Fruit fly (Drosophila melanogaster) whole organism, prepupa: Measurements from ENCODE around the gene CG13711.

Source experiments
- Blimp-1 ChIP-seq: fragments of 200-800 bp; sonication (Bioruptor generic); optimal IDR thresholded peaks from 3 replicates; lab custom pipeline; 2017; ENCODE audit warnings: missing biosample characterization, missing genetic modification characterization, mild to moderate bottlenecking, moderate library complexity, missing genetic modification reagents
- CG10631 ChIP-seq: fragments of 200-800 bp; sonication (Bioruptor generic); optimal IDR thresholded peaks from 2 replicates; lab custom pipeline; 2016; ENCODE audit warnings: missing biosample characterization, missing genetic modification characterization
- CG10669 ChIP-seq: fragments of 200-800 bp; sonication (Bioruptor generic); optimal IDR thresholded peaks from 3 replicates; lab custom pipeline; 2018; ENCODE audit warnings: missing biosample characterization, mild to moderate bottlenecking, missing genetic modification characterization, moderate library complexity
- CG11294 ChIP-seq: fragments of 200-800 bp; sonication (Bioruptor generic); IDR thresholded peaks from 2 replicates; pipeline ENCODE4 v1.3.6; 2022; ENCODE audit warnings: missing biosample characterization, missing genetic modification characterization
- CG11762 ChIP-seq: fragments of 200-800 bp; sonication (Bioruptor generic); optimal IDR thresholded peaks from 3 replicates; lab custom pipeline; 2016; ENCODE audit warnings: missing biosample characterization, missing genetic modification characterization; ENCODE audit not compliant: insufficient read depth
- CG11902 ChIP-seq: fragments of 200-800 bp; sonication (Bioruptor generic); optimal IDR thresholded peaks from 3 replicates; lab custom pipeline; 2016; ENCODE audit warnings: missing biosample characterization, missing genetic modification characterization
- CG15336 ChIP-seq: fragments of 200-800 bp; sonication (Bioruptor generic); IDR thresholded peaks from 2 replicates; pipeline ENCODE4 v1.3.6; 2022; ENCODE audit warnings: missing biosample characterization, missing genetic modification characterization
- CG16779 ChIP-seq: fragments of 200-800 bp; sonication (Bioruptor generic); optimal IDR thresholded peaks from 3 replicates; lab custom pipeline; 2017; ENCODE audit warnings: missing biosample characterization, mild to moderate bottlenecking, missing genetic modification characterization
- CG3032 ChIP-seq: fragments of 200-800 bp; optimal IDR thresholded peaks from 2 replicates; lab custom pipeline; 2019; ENCODE audit warnings: missing biosample characterization, mild to moderate bottlenecking, missing genetic modification characterization, moderate library complexity
- CG31627 ChIP-seq: fragments of 200-800 bp; sonication (Bioruptor generic); optimal IDR thresholded peaks from 3 replicates; lab custom pipeline; 2016; ENCODE audit warnings: missing biosample characterization, missing genetic modification characterization
- CG32006 ChIP-seq: fragments of 200-800 bp; sonication (Bioruptor generic); optimal IDR thresholded peaks from 3 replicates; lab custom pipeline; 2017; ENCODE audit warnings: missing biosample characterization, mild to moderate bottlenecking, missing genetic modification characterization
- CG34406 ChIP-seq: fragments of 200-800 bp; sonication (Bioruptor generic); optimal IDR thresholded peaks from 3 replicates; lab custom pipeline; 2016; ENCODE audit warnings: missing biosample characterization, missing genetic modification characterization
- CG3919 ChIP-seq: fragments of 200-800 bp; sonication (Bioruptor generic); optimal IDR thresholded peaks from 3 replicates; lab custom pipeline; 2016; ENCODE audit warnings: missing biosample characterization, missing genetic modification characterization
- CG4318 ChIP-seq: fragments of 200-800 bp; sonication (Bioruptor generic); optimal IDR thresholded peaks from 3 replicates; lab custom pipeline; 2017; ENCODE audit warnings: missing biosample characterization, mild to moderate bottlenecking, missing genetic modification characterization
- CG6163 ChIP-seq: fragments of 200-800 bp; sonication (Bioruptor generic); IDR thresholded peaks from 3 replicates; pipeline ENCODE4 v1.3.6; 2022; ENCODE audit warnings: missing biosample characterization, missing genetic modification characterization
- CG6276 ChIP-seq: fragments of 200-800 bp; sonication (Bioruptor generic); optimal IDR thresholded peaks from 2 replicates; lab custom pipeline; 2017; ENCODE audit warnings: missing biosample characterization, mild to moderate bottlenecking, missing genetic modification characterization
- CG6792 ChIP-seq: fragments of 200-800 bp; sonication (Bioruptor generic); optimal IDR thresholded peaks from 3 replicates; lab custom pipeline; 2016; ENCODE audit warnings: missing biosample characterization, missing genetic modification characterization
- CG6854 ChIP-seq: fragments of 200-800 bp; sonication (Bioruptor generic); optimal IDR thresholded peaks from 2 replicates; lab custom pipeline; 2017; ENCODE audit warnings: missing biosample characterization, mild to moderate bottlenecking, missing genetic modification characterization
- CG8119 ChIP-seq: fragments of 200-800 bp; sonication (Bioruptor generic); IDR thresholded peaks from 3 replicates; pipeline ENCODE4 v1.3.6; 2022; ENCODE audit warnings: missing biosample characterization, missing genetic modification characterization
- CG8319 ChIP-seq: fragments of 200-800 bp; sonication (Bioruptor generic); optimal IDR thresholded peaks from 3 replicates; lab custom pipeline; 2016; ENCODE audit warnings: missing biosample characterization, missing genetic modification characterization
- CG8632 ChIP-seq: fragments of 200-800 bp; sonication (Bioruptor generic); optimal IDR thresholded peaks from 3 replicates; lab custom pipeline; 2016; ENCODE audit warnings: missing biosample characterization, missing genetic modification characterization
- CG9139 ChIP-seq: fragments of 200-800 bp; sonication (Bioruptor generic); optimal IDR thresholded peaks from 3 replicates; lab custom pipeline; 2017; ENCODE audit warnings: missing biosample characterization, mild to moderate bottlenecking, missing genetic modification characterization
- Eip75B ChIP-seq: fragments of 200-800 bp; sonication (Bioruptor generic); optimal IDR thresholded peaks from 3 replicates; lab custom pipeline; 2016; ENCODE audit warnings: missing biosample characterization, missing genetic modification characterization
- Eip78C ChIP-seq: fragments of 200-800 bp; sonication (Bioruptor generic); peaks from one replicate; lab custom pipeline; 2016; ENCODE audit warnings: missing biosample characterization, missing genetic modification characterization
- Eip93F ChIP-seq: fragments of 200-800 bp; sonication (Bioruptor generic); optimal IDR thresholded peaks from 2 replicates; lab custom pipeline; 2016; ENCODE audit warnings: missing biosample characterization, mild to moderate bottlenecking, missing genetic modification characterization
- Ets21C ChIP-seq: fragments of 200-800 bp; sonication (Bioruptor generic); optimal IDR thresholded peaks from 3 replicates; lab custom pipeline; 2016; ENCODE audit warnings: missing biosample characterization, missing genetic modification characterization
- Ets96B ChIP-seq: fragments of 200-800 bp; optimal IDR thresholded peaks from 2 replicates; lab custom pipeline; 2019; ENCODE audit warnings: missing biosample characterization, mild to moderate bottlenecking, missing genetic modification characterization, moderate library complexity
- Gug ChIP-seq: fragments of 200-800 bp; sonication (Bioruptor generic); IDR thresholded peaks from 2 replicates; pipeline ENCODE4 v1.3.6; 2022; ENCODE audit warnings: missing biosample characterization, missing genetic modification characterization
- Hr4 ChIP-seq: fragments of 200-800 bp; sonication (Bioruptor generic); optimal IDR thresholded peaks from 3 replicates; lab custom pipeline; 2016; ENCODE audit warnings: missing biosample characterization, missing genetic modification characterization
- Lpt ChIP-seq: fragments of 200-800 bp; sonication (Bioruptor generic); optimal IDR thresholded peaks from 3 replicates; lab custom pipeline; 2016; ENCODE audit warnings: missing biosample characterization, missing genetic modification characterization
- OdsH ChIP-seq: fragments of 200-800 bp; sonication (Bioruptor generic); optimal IDR thresholded peaks from 3 replicates; lab custom pipeline; 2016; ENCODE audit warnings: missing biosample characterization, missing genetic modification characterization
- Smox ChIP-seq: fragments of 200-800 bp; sonication (Bioruptor generic); optimal IDR thresholded peaks from 3 replicates; lab custom pipeline; 2016; ENCODE audit warnings: missing biosample characterization, missing genetic modification characterization
- Sox102F ChIP-seq: fragments of 200-800 bp; sonication (Bioruptor generic); optimal IDR thresholded peaks from 2 replicates; lab custom pipeline; 2016; ENCODE audit warnings: missing biosample characterization, mild to moderate bottlenecking, missing genetic modification characterization
- Sox15 ChIP-seq: fragments of 200-800 bp; sonication (Bioruptor generic); optimal IDR thresholded peaks from 3 replicates; lab custom pipeline; 2016; ENCODE audit warnings: missing biosample characterization, missing genetic modification characterization
- achi ChIP-seq: fragments of 200-800 bp; sonication (Bioruptor generic); optimal IDR thresholded peaks from 3 replicates; lab custom pipeline; 2016; ENCODE audit warnings: missing biosample characterization, missing genetic modification characterization
- acj6 ChIP-seq: fragments of 200-800 bp; sonication (Bioruptor generic); optimal IDR thresholded peaks from 3 replicates; lab custom pipeline; 2016; ENCODE audit warnings: missing biosample characterization, missing genetic modification characterization
- cyc ChIP-seq: fragments of 200-800 bp; sonication (Bioruptor generic); optimal IDR thresholded peaks from 3 replicates; lab custom pipeline; 2016; ENCODE audit warnings: missing biosample characterization, missing genetic modification characterization
- eg ChIP-seq: fragments of 200-800 bp; sonication (Bioruptor generic); IDR thresholded peaks from 3 replicates; pipeline ENCODE4 v1.3.6; 2022; ENCODE audit warnings: missing biosample characterization, missing genetic modification characterization
- esn ChIP-seq: fragments of 200-800 bp; sonication (Bioruptor generic); optimal IDR thresholded peaks from 2 replicates; lab custom pipeline; 2016; ENCODE audit warnings: missing biosample characterization, mild to moderate bottlenecking, missing genetic modification characterization, moderate library complexity
- fd59A ChIP-seq: fragments of 200-800 bp; sonication (Bioruptor generic); optimal IDR thresholded peaks from 2 replicates; lab custom pipeline; 2017; ENCODE audit warnings: missing biosample characterization, mild to moderate bottlenecking, missing genetic modification characterization, missing genetic modification reagents
- fkh ChIP-seq: fragments of 200-800 bp; sonication (Bioruptor generic); optimal IDR thresholded peaks from 3 replicates; lab custom pipeline; 2017; ENCODE audit warnings: missing biosample characterization, mild to moderate bottlenecking, missing genetic modification characterization, moderate library complexity
- lz ChIP-seq: fragments of 200-800 bp; sonication (Bioruptor generic); optimal IDR thresholded peaks from 3 replicates; lab custom pipeline; 2016; ENCODE audit warnings: missing biosample characterization, missing genetic modification characterization
- net ChIP-seq: fragments of 200-800 bp; sonication (Bioruptor generic); optimal IDR thresholded peaks from 3 replicates; lab custom pipeline; 2016; ENCODE audit warnings: missing biosample characterization, missing genetic modification characterization
- pdm3 ChIP-seq: fragments of 200-800 bp; sonication (Bioruptor generic); optimal IDR thresholded peaks from 3 replicates; lab custom pipeline; 2016; ENCODE audit warnings: missing biosample characterization, missing genetic modification characterization
- salr ChIP-seq, 2 experiments: fragments of 200-800 bp; sonication (Bioruptor generic); optimal IDR thresholded peaks; 3 replicates each; lab custom pipeline; 2016 to 2018; ENCODE audit warnings: missing biosample characterization in 2 of 2, missing genetic modification characterization in 2 of 2, mild to moderate bottlenecking in 1 of 2
- spab ChIP-seq: fragments of 200-800 bp; sonication (Bioruptor generic); optimal IDR thresholded peaks from 2 replicates; lab custom pipeline; 2017; ENCODE audit warnings: missing biosample characterization, mild to moderate bottlenecking, missing genetic modification characterization, missing genetic modification reagents
- ss ChIP-seq, 2 experiments: fragments of 200-800 bp; sonication (Bioruptor generic); optimal IDR thresholded peaks; 2 replicates in 1 of 2; 3 replicates in 1 of 2; lab custom pipeline; 2017 to 2018; ENCODE audit warnings: mild to moderate bottlenecking in 2 of 2, missing biosample characterization in 2 of 2, missing genetic modification characterization in 2 of 2, moderate library complexity in 1 of 2
- svp ChIP-seq: fragments of 200-800 bp; sonication (Bioruptor generic); peaks from one replicate; lab custom pipeline; 2016; ENCODE audit warnings: missing biosample characterization, missing genetic modification characterization
- topi ChIP-seq: fragments of 200-800 bp; sonication (Bioruptor generic); optimal IDR thresholded peaks from 3 replicates; lab custom pipeline; 2016; ENCODE audit warnings: missing biosample characterization, missing genetic modification characterization
- vri ChIP-seq: fragments of 200-800 bp; sonication (Bioruptor generic); optimal IDR thresholded peaks from 3 replicates; lab custom pipeline; 2016; ENCODE audit warnings: missing biosample characterization, mild to moderate bottlenecking, missing genetic modification characterization

Gene CG13711

DNA sequence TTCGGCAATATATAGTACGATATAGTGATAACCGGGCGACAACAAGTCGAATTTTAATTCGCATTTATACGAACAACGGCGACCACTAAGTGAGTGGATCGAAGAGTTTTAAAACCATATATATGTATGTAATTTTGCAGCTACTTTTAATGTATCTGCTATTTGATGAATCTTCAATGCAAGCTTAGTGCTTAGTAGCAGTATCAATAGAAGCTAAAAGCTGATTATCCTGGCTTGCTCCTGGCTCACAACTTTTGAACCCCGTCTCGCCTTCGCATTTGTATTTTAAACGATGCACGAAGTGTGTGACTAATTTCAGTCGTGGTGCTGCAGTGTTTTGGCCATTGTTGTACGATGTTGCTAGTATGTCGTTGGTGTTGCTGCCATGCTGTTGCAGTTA is 21.0 kb upstream of the CG13711 start:
- peak; percentile 66 for TF ChIP-seq CG15336 (GFP tag; lab: Robert Waterston, UW)
- no peak for TF ChIP-seq Lpt (GFP tag; lab: Kevin White, UChicago)
- no peak for TF ChIP-seq net (GFP tag; lab: Kevin White, UChicago)
- TF ChIP-seq pdm3 (GFP tag; lab: Kevin White, UChicago) = peak; percentile 15
- TF ChIP-seq CG4318 (GFP tag; lab: Kevin White, UChicago) = no peak
- TF ChIP-seq Hr4 = peak; percentile 73
- no peak for TF ChIP-seq spab (GFP tag; lab: Kevin White, UChicago)
- peak; percentile 59 for TF ChIP-seq Gug (GFP tag; lab: Robert Waterston, UW)
- TF ChIP-seq CG6276 = peak; percentile 2
- TF ChIP-seq cyc (GFP tag; lab: Kevin White, UChicago) = no peak
- TF ChIP-seq Blimp-1 = no peak
- TF ChIP-seq CG10631 (GFP tag; lab: Kevin White, UChicago) = no peak
- peak; percentile 31 for TF ChIP-seq Eip78C (GFP tag; lab: Kevin White, UChicago)
- TF ChIP-seq CG3032 (tag; lab: Kevin White, UChicago) = no peak
- TF ChIP-seq CG10669 (GFP tag; lab: Kevin White, UChicago) = no peak
- TF ChIP-seq CG6792 (GFP tag; lab: Kevin White, UChicago) = no peak
- no peak for TF ChIP-seq fkh (GFP tag; lab: Kevin White, UChicago)
- no peak for TF ChIP-seq achi (GFP tag; lab: Kevin White, UChicago)
- TF ChIP-seq svp (GFP tag; lab: Kevin White, UChicago) = no peak
- no peak for TF ChIP-seq CG9139 (GFP tag; lab: Kevin White, UChicago)
- peak; percentile 78; the same call in 2 of the 3 replicates for TF ChIP-seq eg (GFP tag; lab: Robert Waterston, UW)
- TF ChIP-seq CG8119 = 0 out of 3 replicates have a peak, but pooled peaks have one; percentile 53
- no peak for TF ChIP-seq Smox (GFP tag; lab: Kevin White, UChicago)
- TF ChIP-seq OdsH (GFP tag; lab: Kevin White, UChicago) = no peak
- no peak for TF ChIP-seq Sox15 (GFP tag; lab: Kevin White, UChicago)
- peak; percentile 58 for TF ChIP-seq CG32006 (GFP tag; lab: Kevin White, UChicago)
- TF ChIP-seq vri (GFP tag; lab: Kevin White, UChicago) = no peak
- TF ChIP-seq esn = no peak
- TF ChIP-seq CG31627 = no peak
- TF ChIP-seq ss (GFP tag; optimal IDR thresholded peaks at IDR 0.05; lab: Kevin White, UChicago) = no peak
- TF ChIP-seq CG3919 (GFP tag; lab: Kevin White, UChicago) = no peak
- no peak for TF ChIP-seq acj6
- TF ChIP-seq CG11294 = peak; percentile 58
- no peak for TF ChIP-seq Sox102F (GFP tag; lab: Kevin White, UChicago)
- TF ChIP-seq Eip75B (GFP tag; lab: Kevin White, UChicago) = no peak
- TF ChIP-seq fd59A (GFP tag; lab: Kevin White, UChicago) = no peak
- TF ChIP-seq CG34406 (GFP tag; lab: Kevin White, UChicago) = no peak
- no peak for TF ChIP-seq topi (GFP tag; lab: Kevin White, UChicago)
- peak; percentile 58; the same call in 2 of the 3 replicates for TF ChIP-seq CG6163 (GFP tag; lab: Robert Waterston, UW)
- TF ChIP-seq CG8319 (GFP tag; lab: Kevin White, UChicago) = no peak
- TF ChIP-seq salr (GFP tag; optimal IDR thresholded peaks at IDR 0.05; lab: Kevin White, UChicago) = no peak
- TF ChIP-seq CG16779 (tag; lab: Kevin White, UChicago) = no peak
- TF ChIP-seq Eip93F (GFP tag; lab: Kevin White, UChicago) = no peak

dm6 chr3L:4745143-4745542 is 12.5 kb upstream of the CG13711 start:
- no peak for TF ChIP-seq CG9139 (GFP tag; lab: Kevin White, UChicago)
- no peak for TF ChIP-seq CG4318 (GFP tag; lab: Kevin White, UChicago)
- no peak for TF ChIP-seq fd59A (GFP tag; lab: Kevin White, UChicago)
- TF ChIP-seq Hr4 = no peak
- TF ChIP-seq CG8632 (GFP tag; lab: Kevin White, UChicago) = no peak
- TF ChIP-seq CG8119 = peak; percentile 42; the same call in 1 of the 3 replicates
- peak; percentile 50 for TF ChIP-seq svp (GFP tag; lab: Kevin White, UChicago)
- TF ChIP-seq Ets21C (GFP tag; lab: Kevin White, UChicago) = no peak
- TF ChIP-seq Ets96B (tag; lab: Kevin White, UChicago) = no peak
- peak; percentile 28 for TF ChIP-seq achi (GFP tag; lab: Kevin White, UChicago)
- TF ChIP-seq CG11762 (GFP tag; lab: Kevin White, UChicago) = no peak
- TF ChIP-seq CG11902 (GFP tag; lab: Kevin White, UChicago) = no peak
- no peak for TF ChIP-seq CG31627
- no peak for TF ChIP-seq spab (GFP tag; lab: Kevin White, UChicago)
- TF ChIP-seq CG15336 (GFP tag; lab: Robert Waterston, UW) = peak; percentile 44; the same call in 1 of the 2 replicates
- no peak for TF ChIP-seq lz (GFP tag; lab: Kevin White, UChicago)
- TF ChIP-seq CG6163 (GFP tag; lab: Robert Waterston, UW) = peak; percentile 62; the same call in 2 of the 3 replicates
- TF ChIP-seq salr (GFP tag; optimal IDR thresholded peaks at IDR 0.05; lab: Kevin White, UChicago) = peak in 1 of 2 experiments; percentile 59
- peak; percentile 16 for TF ChIP-seq Lpt (GFP tag; lab: Kevin White, UChicago)
- no peak for TF ChIP-seq vri (GFP tag; lab: Kevin White, UChicago)
- no peak for TF ChIP-seq CG6854 (GFP tag; lab: Kevin White, UChicago)
- peak; percentile 24 for TF ChIP-seq net (GFP tag; lab: Kevin White, UChicago)
- TF ChIP-seq Gug (GFP tag; lab: Robert Waterston, UW) = no peak
